Worm (Caenorhabditis elegans): ENCODE measurements around the gene nstp-3.

nstp-3 gene

ce11 chrV:5768292-5768695 is 29.7 kb downstream of the nstp-3 start:
- TF ChIP-seq daf-12 (tag; optimal IDR thresholded peaks at IDR 0.05) (no peak), arid-1 (GFP tag; conservative IDR thresholded peaks at IDR 0.05) (no peak), ceh-62 (tag; optimal IDR thresholded peaks at IDR 0.05) (no peak), cey-2 (tag; optimal IDR thresholded peaks at IDR 0.05; ENCODE audit: borderline replicate concordance, insufficient read depth) (peak; percentile 93), mxl-3 (GFP tag; optimal IDR thresholded peaks at IDR 0.05) (peak; percentile 82), unc-39 (tag; optimal IDR thresholded peaks at IDR 0.05) (no peak), lim-7 (GFP tag; IDR thresholded peaks at IDR 0.05) (no peak), daf-19 (GFP tag; conservative IDR thresholded peaks at IDR 0.05) (no peak), T20F7.1 (GFP tag; optimal IDR thresholded peaks at IDR 0.05) (peak; percentile 15), skn-1 (tag; optimal IDR thresholded peaks at IDR 0.05) (no peak), dve-1 (tag; optimal IDR thresholded peaks at IDR 0.05; ENCODE audit: insufficient read depth) (peak; percentile 86), ces-1 (GFP tag; optimal IDR thresholded peaks at IDR 0.05) (no peak), nhr-10 (tag; optimal IDR thresholded peaks at IDR 0.05) (peak; percentile 79), ztf-7 (tag; optimal IDR thresholded peaks at IDR 0.05) (peak; percentile 17), Y5F2A.4 (GFP tag; optimal IDR thresholded peaks at IDR 0.05) (no peak), ama-1 (optimal IDR thresholded peaks at IDR 0.05) (no peak), php-3 (GFP tag; IDR thresholded peaks at IDR 0.05) (peak; percentile 61; the same call in 1 of the 2 replicates), ceh-28 (tag; optimal IDR thresholded peaks at IDR 0.05) (no peak), spr-1 (tag; optimal IDR thresholded peaks at IDR 0.05) (peak; percentile 67), madf-9 (GFP tag; conservative IDR thresholded peaks at IDR 0.05) (no peak), nhr-28 (tag; optimal IDR thresholded peaks at IDR 0.05) (peak; percentile 81), nhr-102 (tag; optimal IDR thresholded peaks at IDR 0.05) (peak; percentile 78), T26A8.4 (GFP tag; IDR thresholded peaks at IDR 0.05) (peak; percentile 46), sdz-12 (GFP tag; optimal IDR thresholded peaks at IDR 0.05) (no peak), nhr-111 (GFP tag; optimal IDR thresholded peaks at IDR 0.05) (no peak), nhr-25 (tag; optimal IDR thresholded peaks at IDR 0.05; ENCODE audit: borderline replicate concordance, insufficient read depth) (peak; percentile 64), tra-1 (GFP tag; IDR thresholded peaks at IDR 0.05) (peak; percentile 40; the same call in 1 of the 2 replicates), mxl-2 (GFP tag; conservative IDR thresholded peaks at IDR 0.05) (peak; percentile 97), nhr-237 (tag; optimal IDR thresholded peaks at IDR 0.05) (no peak), pqm-1 (tag; optimal IDR thresholded peaks at IDR 0.05) (peak; percentile 33), lsy-2 (tag; optimal IDR thresholded peaks at IDR 0.05) (peak in 1 of 2 experiments; percentile 54), zfp-3 (GFP tag; conservative IDR thresholded peaks at IDR 0.05) (no peak), mdl-1 (tag; optimal IDR thresholded peaks at IDR 0.05) (peak; percentile 88 to 91), zip-2 (tag; optimal IDR thresholded peaks at IDR 0.05) (peak; percentile 18), hif-1 (tag; optimal IDR thresholded peaks at IDR 0.05) (peak; percentile 6 to 21), ceh-82 (tag; optimal IDR thresholded peaks at IDR 0.05) (no peak), lin-15B (tag; optimal IDR thresholded peaks at IDR 0.05) (no peak), gei-8 (GFP tag; optimal IDR thresholded peaks at IDR 0.05) (peak; percentile 71), hmg-1.1 (GFP tag; IDR thresholded peaks at IDR 0.05) (0 out of 2 replicates have a peak, but pooled peaks have one; percentile 11), dpl-1 (GFP tag; optimal IDR thresholded peaks at IDR 0.05) (peak; percentile 30), rbr-2 (tag; optimal IDR thresholded peaks at IDR 0.05) (no peak), unc-62 (GFP tag; optimal IDR thresholded peaks at IDR 0.05 in 1 of 2) (peak in 1 of 2 experiments; percentile 71), unc-62 (tag; optimal IDR thresholded peaks at IDR 0.05) (no peak), lin-38 (GFP tag; IDR thresholded peaks at IDR 0.05) (peak; percentile 32; the same call in 1 of the 2 replicates), dmd-6 (GFP tag; IDR thresholded peaks at IDR 0.05) (peak; percentile 86), nhr-48 (tag; optimal IDR thresholded peaks at IDR 0.05) (peak; percentile 94), nhr-77 (tag; optimal IDR thresholded peaks at IDR 0.05) (peak; percentile 9), zfp-2 (tag; optimal IDR thresholded peaks at IDR 0.05) (no peak), daf-16 (GFP tag; optimal IDR thresholded peaks at IDR 0.05) (peak in 1 of 2 experiments; percentile 44), daf-16 (tag; optimal IDR thresholded peaks at IDR 0.05) (peak; percentile 66), jun-1 (tag; optimal IDR thresholded peaks at IDR 0.05) (no peak), snpc-1.2 (GFP tag; IDR thresholded peaks at IDR 0.05) (no peak)

All from whole organism, L4 larva.